Worm (Caenorhabditis elegans) whole organism, late embryonic: ENCODE results near the gene C14A6.7.

ENCODE experiments used
- Y22D7AL.16 ChIP-seq: sonication (generic microtip); optimal IDR thresholded peaks from 2 replicates; lab custom pipeline; 2016; ENCODE audit warnings: missing genetic modification characterization, missing compliant biosample characterization
- ahr-1 ChIP-seq: sonication (generic microtip); optimal IDR thresholded peaks from 2 replicates; lab custom pipeline; 2016; ENCODE audit warnings: missing genetic modification characterization, missing compliant biosample characterization
- ceh-2 ChIP-seq: sonication (generic microtip); optimal IDR thresholded peaks from 2 replicates; lab custom pipeline; 2016; ENCODE audit warnings: missing genotype, missing genetic modification characterization, missing compliant biosample characterization
- ceh-24 ChIP-seq: sonication (generic microtip); optimal IDR thresholded peaks from 2 replicates; lab custom pipeline; 2016; ENCODE audit warnings: mild to moderate bottlenecking, missing genetic modification characterization, missing compliant biosample characterization
- ceh-30 ChIP-seq: fragments of 150-350 bp; optimal IDR thresholded peaks from 2 replicates; lab custom pipeline; 2014; ENCODE audit warnings: missing biosample characterization, missing genetic modification characterization
- elt-4 ChIP-seq: sonication (generic microtip); optimal IDR thresholded peaks from 2 replicates; lab custom pipeline; 2016; ENCODE audit warnings: missing genetic modification characterization, missing compliant biosample characterization
- fkh-10 ChIP-seq: fragments of 150-350 bp; optimal IDR thresholded peaks from 2 replicates; lab custom pipeline; 2014; ENCODE audit warnings: missing biosample characterization, missing genetic modification reagents, missing genetic modification characterization
- hlh-15 ChIP-seq: sonication (generic microtip); optimal IDR thresholded peaks from 2 replicates; lab custom pipeline; 2016; ENCODE audit warnings: missing genetic modification characterization, missing compliant biosample characterization
- nhr-11 ChIP-seq: fragments of 150-350 bp; optimal IDR thresholded peaks from 2 replicates; lab custom pipeline; 2014; ENCODE audit warnings: missing biosample characterization, missing genetic modification characterization
- nhr-232 ChIP-seq: sonication (generic microtip); optimal IDR thresholded peaks from 2 replicates; lab custom pipeline; 2016; ENCODE audit warnings: missing genetic modification characterization, missing compliant biosample characterization
- sdc-2 ChIP-seq: sonication (generic microtip); optimal IDR thresholded peaks from 2 replicates; lab custom pipeline; 2016; ENCODE audit warnings: missing genotype, missing genetic modification characterization, missing compliant biosample characterization
- ttx-3 ChIP-seq: sonication (generic microtip); optimal IDR thresholded peaks from 2 replicates; lab custom pipeline; 2016; ENCODE audit warnings: missing genetic modification reagents, missing genetic modification characterization, missing compliant biosample characterization

C14A6.7 gene

ce11 chrV:18123639-18124038 lies 44.5 kb downstream of the C14A6.7 start, which contains the start of gene fbxa-107:
Gene fbxa-107, plus strand, starts transcription at chrV:18123939.
- TF ChIP-seq elt-4 (tag; lab: Kevin White, UChicago) = no peak
- no peak for TF ChIP-seq Y22D7AL.16
- TF ChIP-seq ahr-1 = no peak
- TF ChIP-seq hlh-15 (tag; lab: Kevin White, UChicago) = no peak
- no peak for TF ChIP-seq ceh-30 (tag; lab: Kevin White, UChicago)
- no peak for TF ChIP-seq ceh-24 (tag; lab: Kevin White, UChicago)
- TF ChIP-seq ttx-3 (tag; lab: Kevin White, UChicago) = no peak
- TF ChIP-seq nhr-232 (tag; lab: Kevin White, UChicago) = no peak
- no peak for TF ChIP-seq sdc-2 (tag; lab: Kevin White, UChicago)
- no peak for TF ChIP-seq ceh-2
- TF ChIP-seq fkh-10 (GFP tag; lab: Kevin White, UChicago) = no peak
- TF ChIP-seq nhr-11 = no peak
